Worm (Caenorhabditis elegans): ENCODE data around the gene Y46G5A.34.

- TF ChIP-seq elt-1 (tag; optimal IDR thresholded peaks at IDR 0.05; ENCODE audit: borderline replicate concordance, insufficient read depth) (no peak), unc-62 (GFP tag; optimal IDR thresholded peaks at IDR 0.05) (no peak), sptf-1 (tag; optimal IDR thresholded peaks at IDR 0.05) (no peak), ztf-11 (tag; optimal IDR thresholded peaks at IDR 0.05) (no peak), snpc-4 (tag; optimal IDR thresholded peaks at IDR 0.05) (no peak), unc-39 (tag; optimal IDR thresholded peaks at IDR 0.05) (no peak)
Observed at ce11 chrII:12736579-12736978, 39.9 kb upstream of the Y46G5A.34 start, which contains the start of gene snrp-200.
